Fruit fly (Drosophila melanogaster) whole organism, wandering third instar larva: ENCODE results near the gene CG4613.

ENCODE experiments used
- GATAd ChIP-seq: sonication (Bioruptor generic); optimal IDR thresholded peaks from 2 replicates; lab custom pipeline; 2016; ENCODE audit warnings: missing biosample characterization, missing genetic modification characterization
- Hr78 ChIP-seq: fragments of >200 bp; optimal IDR thresholded peaks from 2 replicates; lab custom pipeline; 2017; ENCODE audit warnings: missing biosample characterization, missing genetic modification characterization
- Jra ChIP-seq: sonication (Bioruptor generic); optimal IDR thresholded peaks from 2 replicates; lab custom pipeline; 2016; ENCODE audit warnings: missing biosample characterization, missing genetic modification characterization
- h ChIP-seq: fragments of 200-800 bp; sonication (Bioruptor generic); optimal IDR thresholded peaks from 3 replicates; lab custom pipeline; 2016; ENCODE audit warnings: missing biosample characterization, mild to moderate bottlenecking, missing genetic modification characterization

DNA sequence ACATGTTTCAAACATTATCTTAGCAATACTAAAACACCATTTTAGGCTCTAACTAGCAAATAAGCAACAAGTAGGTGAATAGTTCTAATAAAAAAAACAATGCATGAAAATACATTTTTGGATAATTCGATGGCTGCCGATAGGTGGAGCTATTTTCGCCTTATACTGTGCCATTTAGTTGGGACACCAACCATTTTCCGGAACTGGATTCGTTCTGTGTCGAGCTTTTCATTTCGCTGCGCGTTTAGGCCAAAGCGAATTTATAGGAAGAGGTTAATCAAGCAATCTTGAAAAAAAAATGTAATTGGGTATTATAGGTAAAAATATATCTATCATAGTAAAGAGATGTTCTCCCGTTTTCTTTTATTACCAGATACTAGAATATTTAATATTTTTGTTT, 41.2 kb upstream of the CG4613 start:
- TF ChIP-seq GATAd (no peak), Jra (GFP tag; lab: Kevin White, UChicago) (no peak), Hr78 (GFP tag; lab: Kevin White, UChicago) (no peak), h (GFP tag; lab: Kevin White, UChicago) (no peak)
